Worm (Caenorhabditis elegans): ENCODE data around the gene R05H5.3.

DNA sequence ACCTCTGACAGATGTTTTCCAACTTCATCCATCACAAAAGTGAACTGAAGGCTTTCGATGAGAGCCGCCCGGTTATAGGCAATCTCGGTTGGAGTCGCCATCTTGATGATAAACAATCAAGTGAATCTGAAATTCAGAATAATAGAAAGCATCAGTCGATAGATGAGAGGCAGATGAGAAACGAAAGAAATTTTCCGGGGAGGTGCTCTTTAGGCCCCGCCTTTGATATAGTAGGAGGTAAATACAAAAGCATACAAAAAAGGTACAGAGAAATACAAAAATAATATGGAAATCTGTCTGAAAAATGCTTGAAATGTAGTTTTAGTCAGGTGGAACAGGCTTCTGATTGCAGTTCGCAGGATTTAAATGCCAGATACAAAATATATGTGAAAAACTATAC lies 14.8 kb upstream of the R05H5.3 start, which contains the start of gene srd-1:
- TF ChIP-seq W03F9.2 (tag; optimal IDR thresholded peaks at IDR 0.05) (no peak), dao-5 (tag; optimal IDR thresholded peaks at IDR 0.05) (no peak), him-1 (tag; optimal IDR thresholded peaks at IDR 0.05) (no peak)

Data from whole organism, L4/young adult.